Worm (Caenorhabditis elegans): Measurements from ENCODE around the gene C26B9.3.

C26B9.3 gene

ce11 chrX:5386558-5386957 is 48.5 kb downstream of the C26B9.3 start, which contains the start of gene kcnl-3:
Gene kcnl-3 (plus strand): TSS chrX:5386858.
- no peak for TF ChIP-seq flh-1 (GFP tag; optimal IDR thresholded peaks at IDR 0.05)
- no peak for TF ChIP-seq sem-2 (GFP tag; optimal IDR thresholded peaks at IDR 0.05)
- TF ChIP-seq blmp-1 (tag; optimal IDR thresholded peaks at IDR 0.05) = no peak
- TF ChIP-seq ceh-83 (GFP tag; optimal IDR thresholded peaks at IDR 0.05) = no peak
- no peak for TF ChIP-seq snpc-4 (tag; optimal IDR thresholded peaks at IDR 0.05)
- no peak for TF ChIP-seq ceh-39 (tag; optimal IDR thresholded peaks at IDR 0.05)
- TF ChIP-seq nhr-28 (tag; optimal IDR thresholded peaks at IDR 0.05) = no peak
- no peak for TF ChIP-seq nhr-237 (tag; optimal IDR thresholded peaks at IDR 0.05)
- no peak for TF ChIP-seq lin-32 (GFP tag; optimal IDR thresholded peaks at IDR 0.05)
- TF ChIP-seq sptf-1 (tag; optimal IDR thresholded peaks at IDR 0.05) = no peak
- TF ChIP-seq pha-4 (tag; optimal IDR thresholded peaks at IDR 0.05) = no peak
- TF ChIP-seq hlh-1 (tag; optimal IDR thresholded peaks at IDR 0.05) = no peak
- no peak for TF ChIP-seq unc-39 (tag; optimal IDR thresholded peaks at IDR 0.05)

- TF ChIP-seq sptf-1 (tag; optimal IDR thresholded peaks at IDR 0.05) (no peak), unc-62 (GFP tag; optimal IDR thresholded peaks at IDR 0.05) (no peak), flh-1 (GFP tag; optimal IDR thresholded peaks at IDR 0.05) (no peak), zip-8 (tag; optimal IDR thresholded peaks at IDR 0.05) (no peak), sem-2 (GFP tag; optimal IDR thresholded peaks at IDR 0.05) (no peak), ztf-11 (tag; optimal IDR thresholded peaks at IDR 0.05) (no peak), ceh-43 (GFP tag; optimal IDR thresholded peaks at IDR 0.05) (no peak)
Observed at ce11 chrX:5387629-5388028, 49.5 kb downstream of the C26B9.3 start.

Measured in whole organism, mixed stage, embryonic.